Fruit fly (Drosophila melanogaster): Measurements from ENCODE around the gene CG17249.

CG17249 gene

DNA sequence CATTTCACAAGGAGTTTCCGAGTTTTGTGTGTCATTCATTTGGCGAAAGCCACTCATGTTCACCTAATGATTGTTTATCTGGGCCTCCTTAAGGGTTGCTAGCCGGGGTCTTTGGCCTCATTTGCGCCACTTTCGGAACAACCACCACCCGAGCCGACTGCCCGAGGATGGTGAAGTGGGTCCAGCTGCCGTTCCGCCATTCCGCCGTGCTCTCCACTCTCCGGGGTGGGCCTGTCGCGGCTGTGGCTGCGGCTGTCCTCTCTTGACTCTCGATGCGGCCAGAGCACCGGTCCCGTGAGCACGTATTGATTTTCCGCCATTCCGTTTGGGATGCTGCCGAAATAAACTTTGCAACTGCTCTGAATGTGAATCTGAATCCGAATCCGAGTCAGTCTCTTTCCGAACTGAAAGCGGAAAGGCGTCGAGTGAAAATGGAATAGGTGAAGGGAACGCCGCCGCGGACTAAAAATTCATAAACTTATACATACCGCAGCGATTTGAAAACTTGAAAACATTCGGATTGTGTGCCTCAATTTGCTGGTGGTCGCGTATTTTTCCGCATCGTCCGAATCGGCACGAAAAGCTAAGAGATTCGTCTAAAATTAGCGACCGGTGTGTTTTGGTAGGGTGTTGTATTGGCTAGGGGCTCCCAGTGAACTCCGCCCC lies 1.6 kb upstream of the CG17249 start, which contains the start of gene CG13920:
CG13920 (plus strand) TSS at position 255 of the 666 bp plus-strand sequence.
- TF ChIP-seq ttk (optimal IDR thresholded peaks at IDR 0.05), result no peak
- no peak for TF ChIP-seq Myc (optimal IDR thresholded peaks at IDR 0.05)
- TF ChIP-seq insv (optimal IDR thresholded peaks at IDR 0.05), result no peak
- no peak for TF ChIP-seq h (optimal IDR thresholded peaks at IDR 0.05)
- no peak for TF ChIP-seq Sin3A (optimal IDR thresholded peaks at IDR 0.05)

DNA sequence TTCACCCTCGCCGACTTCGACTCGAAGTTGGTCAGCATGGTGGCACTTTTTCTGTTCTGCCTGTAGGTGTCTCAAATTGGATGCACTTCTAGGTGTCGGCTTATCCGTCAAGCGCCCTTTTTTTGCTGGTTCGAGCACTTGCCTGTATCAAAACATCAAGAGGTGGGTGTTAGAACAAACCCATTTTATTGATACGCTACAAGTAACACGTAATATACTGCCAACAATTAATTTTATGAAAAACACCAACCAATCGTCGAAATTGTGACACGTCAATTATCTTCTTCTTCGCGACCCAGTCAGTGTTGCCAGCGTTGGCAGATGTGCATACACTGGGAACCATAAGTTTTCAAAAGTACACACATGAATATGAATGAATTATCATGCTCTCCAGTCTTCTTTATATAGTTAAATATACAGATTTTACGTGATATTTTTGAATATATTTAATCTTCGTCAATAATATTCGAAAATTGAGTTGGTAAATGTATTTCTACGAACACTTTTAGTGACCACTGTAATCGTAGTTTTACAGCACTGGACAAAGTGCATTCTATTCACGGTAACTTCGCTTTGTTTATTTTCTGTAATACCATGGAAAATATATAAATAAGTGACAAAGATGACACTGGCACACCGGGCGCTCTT lies 2.2 kb downstream of the CG17249 start, which contains the start of the genes alphaCOP and CG13919:
alphaCOP (minus strand) TSS at position 280 of the 648 bp plus-strand sequence.
CG13919 (plus strand) TSS at position 548 of the 648 bp plus-strand sequence.
- TF ChIP-seq h (optimal IDR thresholded peaks at IDR 0.05), result no peak
- TF ChIP-seq Sin3A (optimal IDR thresholded peaks at IDR 0.05), result no peak
- no peak for TF ChIP-seq insv (optimal IDR thresholded peaks at IDR 0.05)
- no peak for TF ChIP-seq Myc (optimal IDR thresholded peaks at IDR 0.05)
- no peak for TF ChIP-seq ttk (optimal IDR thresholded peaks at IDR 0.05)
- TF ChIP-seq psq (optimal IDR thresholded peaks at IDR 0.05), result no peak

DNA sequence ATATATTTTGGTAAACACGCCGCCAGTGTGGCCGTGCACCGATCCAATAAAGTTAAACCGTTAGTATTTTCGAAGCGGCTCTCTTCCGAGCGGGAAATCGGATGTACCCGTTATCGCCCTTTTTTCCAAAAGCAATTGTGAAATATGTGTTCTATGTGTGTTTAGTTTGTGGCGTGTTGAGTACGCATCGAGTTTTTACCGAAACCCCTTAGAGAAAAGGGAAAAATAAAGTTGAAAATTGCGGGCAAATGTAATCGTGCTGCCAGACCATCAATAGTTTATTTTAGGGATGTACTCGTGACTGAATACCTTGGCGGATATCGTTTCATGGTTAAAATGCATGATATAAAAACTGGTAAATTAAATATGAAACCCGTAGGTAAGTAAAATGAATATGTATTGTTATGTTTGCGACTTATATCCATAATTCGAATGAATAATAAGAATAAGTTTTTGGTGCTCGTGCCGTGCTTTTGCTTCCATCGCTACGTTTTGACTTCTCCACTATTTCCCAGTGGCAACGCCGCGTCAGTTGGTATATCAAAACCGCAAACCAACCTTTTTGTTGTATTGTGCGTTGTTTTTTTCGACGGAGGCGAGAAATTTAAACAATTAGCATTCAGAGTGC lies 8.0 kb downstream of the CG17249 start, which contains the start of the genes Mettl2 and Bgb:
Mettl2 (minus strand) TSS at position 51 of the 628 bp plus-strand sequence.
Bgb (plus strand) TSS at position 527 of the 628 bp plus-strand sequence.
- TF ChIP-seq h (optimal IDR thresholded peaks at IDR 0.05) (no peak), ttk (optimal IDR thresholded peaks at IDR 0.05) (no peak), insv (optimal IDR thresholded peaks at IDR 0.05) (no peak), Myc (optimal IDR thresholded peaks at IDR 0.05) (no peak), Sin3A (optimal IDR thresholded peaks at IDR 0.05) (no peak), psq (optimal IDR thresholded peaks at IDR 0.05) (no peak)

DNA sequence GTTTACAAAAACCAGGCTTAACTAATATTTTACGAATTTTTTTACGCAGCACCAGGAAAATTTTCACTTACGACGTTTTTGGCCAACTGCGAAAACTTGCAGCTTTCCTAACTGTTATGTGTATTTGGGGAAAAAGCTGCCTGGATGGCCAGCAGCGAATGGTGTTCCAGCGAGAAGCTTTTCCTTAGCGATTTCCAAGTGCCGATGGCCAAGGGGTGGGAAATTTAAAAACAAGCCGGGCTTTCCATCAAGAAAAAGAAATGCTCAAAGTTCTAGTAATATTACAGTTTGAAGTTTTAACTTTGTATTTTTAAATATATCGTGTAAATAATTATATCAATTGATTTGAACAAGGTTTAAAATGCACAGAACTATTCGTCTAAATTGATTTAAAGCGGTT lies 9.6 kb downstream of the CG17249 start, which contains the start of gene nSyb:
nSyb (minus strand) TSS at position 101 of the 400 bp plus-strand sequence.
- TF ChIP-seq Sin3A (optimal IDR thresholded peaks at IDR 0.05) (no peak), ttk (optimal IDR thresholded peaks at IDR 0.05) (no peak), Myc (optimal IDR thresholded peaks at IDR 0.05) (no peak), insv (optimal IDR thresholded peaks at IDR 0.05) (no peak), psq (optimal IDR thresholded peaks at IDR 0.05) (no peak), h (optimal IDR thresholded peaks at IDR 0.05) (no peak)

DNA sequence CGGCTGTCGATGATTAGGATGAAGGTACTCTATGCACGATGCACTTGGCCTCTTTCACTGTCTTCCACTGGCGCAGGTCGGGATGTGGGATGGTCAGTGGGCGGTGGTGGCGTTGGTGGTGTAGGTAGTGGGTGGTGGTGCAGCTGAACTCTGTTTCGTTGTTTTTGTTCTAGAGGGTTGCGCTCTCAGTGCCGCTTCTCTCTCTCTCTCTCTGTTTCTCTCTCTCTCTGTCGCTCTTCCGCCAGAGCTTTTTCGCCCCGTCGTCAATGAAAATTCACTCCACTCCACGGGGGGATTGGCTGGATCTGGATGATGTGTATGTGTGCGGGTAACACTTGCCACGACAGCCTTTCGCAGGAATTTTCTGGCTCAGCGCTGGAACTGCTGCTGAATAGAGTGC lies 10.4 kb downstream of the CG17249 start:
- no peak for TF ChIP-seq Myc (optimal IDR thresholded peaks at IDR 0.05)
- TF ChIP-seq Sin3A (optimal IDR thresholded peaks at IDR 0.05), result no peak

DNA sequence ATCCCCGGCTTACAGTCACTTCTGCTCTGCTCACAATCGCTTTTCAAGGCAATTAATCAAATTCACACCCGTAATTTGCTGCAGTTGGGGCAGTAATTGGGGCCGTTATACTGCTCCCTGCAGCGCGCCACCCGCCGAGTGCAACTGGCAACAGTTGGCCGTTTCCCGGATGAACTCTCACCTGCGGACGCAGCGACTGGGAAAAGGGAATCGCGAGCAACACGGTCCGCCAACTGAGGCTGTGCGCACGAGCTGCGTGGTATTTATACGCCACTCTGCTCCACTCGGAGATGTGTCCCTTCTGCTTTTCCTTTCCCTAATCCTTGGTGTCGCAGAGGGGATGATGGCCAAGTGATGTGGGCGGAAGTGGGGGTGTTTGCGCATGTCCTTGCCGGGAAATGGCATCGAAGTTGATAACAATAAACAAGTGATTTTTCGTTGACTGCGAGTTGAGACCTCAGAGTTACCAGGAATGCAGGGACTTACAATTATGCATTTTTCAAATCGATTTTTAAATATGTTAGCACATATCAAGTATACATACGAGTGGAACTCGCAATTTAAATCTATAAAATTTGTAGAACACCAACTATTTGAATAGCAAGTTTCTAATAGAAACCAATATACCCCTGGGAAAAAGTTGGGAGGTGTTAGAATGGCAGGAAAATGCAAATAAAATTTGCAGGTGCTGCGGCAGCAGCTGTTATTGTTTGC lies 18.0 kb downstream of the CG17249 start, which contains the start of gene GC:
GC (minus strand) TSS at position 238 of the 714 bp plus-strand sequence.
- TF ChIP-seq psq (optimal IDR thresholded peaks at IDR 0.05) (no peak), insv (optimal IDR thresholded peaks at IDR 0.05) (no peak), Myc (optimal IDR thresholded peaks at IDR 0.05) (no peak), Sin3A (optimal IDR thresholded peaks at IDR 0.05) (no peak), h (optimal IDR thresholded peaks at IDR 0.05) (no peak), ttk (optimal IDR thresholded peaks at IDR 0.05) (no peak)

DNA sequence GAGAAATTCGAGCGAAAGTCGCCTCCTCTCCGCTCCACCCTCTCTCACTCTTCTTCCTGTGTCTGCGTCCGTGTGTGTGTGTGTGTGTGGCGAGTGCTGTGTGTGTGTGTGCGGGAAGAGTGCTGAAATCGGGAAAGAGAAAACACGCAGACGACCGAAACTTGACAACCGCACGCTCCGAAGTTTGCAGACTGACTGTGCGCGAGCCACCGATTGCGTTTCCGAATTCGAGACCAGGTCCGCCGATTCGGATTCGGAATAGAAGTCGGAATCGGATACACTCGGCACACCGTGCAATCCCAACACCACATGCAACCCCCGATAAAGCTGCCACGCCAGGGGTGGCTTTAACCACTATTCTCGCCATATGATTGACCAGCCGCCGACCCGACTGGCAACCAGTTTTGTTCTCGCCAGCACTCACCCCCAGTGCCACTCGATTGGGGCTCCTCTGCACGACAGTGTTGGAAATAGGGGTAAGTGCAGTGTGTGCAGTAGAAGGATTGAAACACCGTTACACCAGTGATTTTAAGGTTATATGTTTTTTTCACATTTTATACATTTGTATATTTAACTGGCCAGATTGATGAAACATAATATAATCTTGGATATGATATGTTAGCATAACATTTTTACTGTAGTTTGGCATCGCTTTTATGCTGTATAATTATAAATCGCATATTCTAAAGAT lies 18.9 kb downstream of the CG17249 start, which contains the start of gene CG13928:
CG13928 (minus strand) TSS at position 202 of the 691 bp plus-strand sequence.
- TF ChIP-seq Myc (optimal IDR thresholded peaks at IDR 0.05) (no peak), insv (optimal IDR thresholded peaks at IDR 0.05) (no peak), Sin3A (optimal IDR thresholded peaks at IDR 0.05) (no peak), psq (optimal IDR thresholded peaks at IDR 0.05) (no peak), ttk (optimal IDR thresholded peaks at IDR 0.05) (no peak), h (optimal IDR thresholded peaks at IDR 0.05) (no peak)

DNA sequence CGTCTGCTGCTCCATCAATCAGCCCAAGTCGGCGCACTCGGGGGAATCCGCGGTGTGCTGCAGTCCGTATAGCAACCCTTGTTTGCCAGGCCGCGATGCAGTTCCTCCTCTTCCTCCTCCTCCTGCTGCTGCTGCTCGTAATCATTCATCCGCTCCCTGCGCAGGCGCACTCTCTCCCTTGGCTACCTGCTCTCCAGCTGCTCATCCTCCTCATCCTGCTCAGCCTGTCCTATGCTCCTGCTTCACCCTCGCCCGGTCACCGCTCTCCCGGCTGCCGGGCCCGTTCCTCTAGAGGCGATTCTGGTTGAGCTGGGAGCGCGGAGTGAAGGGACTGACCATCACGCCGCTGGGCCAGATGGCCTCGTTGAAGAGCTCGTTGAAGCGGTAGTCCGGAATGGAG lies 20.3 kb downstream of the CG17249 start:
- TF ChIP-seq ttk (optimal IDR thresholded peaks at IDR 0.05) (no peak), Myc (optimal IDR thresholded peaks at IDR 0.05) (no peak), insv (optimal IDR thresholded peaks at IDR 0.05) (no peak), Sin3A (optimal IDR thresholded peaks at IDR 0.05) (no peak), psq (optimal IDR thresholded peaks at IDR 0.05) (no peak), h (optimal IDR thresholded peaks at IDR 0.05) (no peak)

DNA sequence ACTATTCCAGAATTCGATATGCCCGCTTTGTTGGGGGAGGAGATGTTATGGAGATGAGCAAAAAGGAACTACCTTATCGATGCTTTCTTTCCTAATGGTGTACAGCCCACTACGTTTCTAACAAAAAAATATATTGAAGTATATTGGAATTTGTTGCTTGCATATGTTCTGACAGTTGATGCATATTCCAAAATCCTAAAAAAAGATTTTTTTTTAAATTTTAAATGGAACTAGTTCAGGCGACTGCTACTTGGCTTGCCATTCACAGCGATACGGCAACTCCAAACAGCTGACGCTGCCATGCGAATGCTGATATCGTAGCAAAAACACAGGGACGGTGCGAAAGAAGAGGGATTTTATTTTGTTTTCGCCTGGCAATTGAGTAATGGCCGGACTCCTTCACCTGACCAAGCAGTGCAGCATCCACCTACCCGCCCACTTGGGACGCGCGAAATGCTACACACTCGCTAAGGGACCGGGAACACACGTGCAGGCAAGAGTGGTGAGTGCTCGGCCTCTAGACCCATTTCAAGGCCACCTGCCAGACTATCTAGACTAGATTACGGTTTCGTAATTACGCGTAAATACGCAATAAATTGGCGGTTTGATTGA lies 29.0 kb downstream of the CG17249 start, which contains the start of the genes CG13926, ABCB7 and CG33230:
CG13926 (minus strand) TSS at position 43 of the 612 bp plus-strand sequence.
ABCB7 (plus strand) TSS at position 299 of the 612 bp plus-strand sequence.
CG33230 (plus strand) TSS at position 299 of the 612 bp plus-strand sequence.
- no peak for TF ChIP-seq ttk (optimal IDR thresholded peaks at IDR 0.05)
- TF ChIP-seq insv (optimal IDR thresholded peaks at IDR 0.05), result no peak
- TF ChIP-seq psq (optimal IDR thresholded peaks at IDR 0.05), result no peak
- TF ChIP-seq h (optimal IDR thresholded peaks at IDR 0.05), result no peak
- TF ChIP-seq Myc (optimal IDR thresholded peaks at IDR 0.05), result no peak
- TF ChIP-seq Sin3A (optimal IDR thresholded peaks at IDR 0.05), result no peak

DNA sequence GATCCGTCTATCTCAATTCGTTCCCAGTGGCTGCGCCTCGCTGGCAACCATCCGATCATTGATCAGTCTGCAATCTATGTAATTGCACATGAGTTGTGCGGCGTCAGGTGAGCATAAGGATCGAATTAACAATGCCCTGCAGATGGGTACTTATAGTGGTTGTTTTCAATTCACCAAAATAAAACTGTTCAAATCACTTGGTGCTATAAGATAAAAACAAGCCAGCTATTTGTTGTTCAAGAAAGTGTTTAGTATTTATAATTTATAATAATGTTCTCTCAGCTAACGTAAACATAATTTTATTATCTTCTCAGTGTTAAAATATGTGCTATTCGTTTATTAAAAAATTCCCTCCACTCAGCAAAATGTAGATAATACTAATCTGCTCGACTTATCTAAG lies 31.6 kb downstream of the CG17249 start, which contains the start of gene CG12105:
CG12105 (minus strand) TSS at position 101 of the 400 bp plus-strand sequence.
- TF ChIP-seq h (optimal IDR thresholded peaks at IDR 0.05), result no peak
